Fruit fly (Drosophila melanogaster) whole organism, embryonic: Measurements from ENCODE around the gene Nup107.

Experiments
- Abd-B ChIP-seq: fragments of 200-800 bp; sonication (Bioruptor generic); optimal IDR thresholded peaks from 2 replicates; lab custom pipeline; 2018; ENCODE audit warnings: missing biosample characterization, mild to moderate bottlenecking, missing genetic modification characterization, moderate library complexity
- Bdp1 ChIP-seq: fragments of 200-800 bp; sonication (Bioruptor generic); optimal IDR thresholded peaks from 3 replicates; lab custom pipeline; 2016; ENCODE audit warnings: missing biosample characterization, missing genetic modification characterization
- BtbVII ChIP-seq: fragments of 200-800 bp; sonication (Bioruptor generic); optimal IDR thresholded peaks from 3 replicates; lab custom pipeline; 2017; ENCODE audit warnings: missing biosample characterization, mild to moderate bottlenecking, missing genetic modification characterization
- CG10462 ChIP-seq: fragments of 200-800 bp; sonication (Bioruptor generic); optimal IDR thresholded peaks from 2 replicates; lab custom pipeline; 2016; ENCODE audit warnings: missing biosample characterization, missing genetic modification characterization
- CG10565 ChIP-seq: fragments of 200-800 bp; sonication (Bioruptor generic); optimal IDR thresholded peaks from 3 replicates; lab custom pipeline; 2016; ENCODE audit warnings: missing biosample characterization, mild to moderate bottlenecking, missing genetic modification characterization
- CG11723 ChIP-seq: fragments of 200-800 bp; sonication (Bioruptor generic); optimal IDR thresholded peaks from 2 replicates; lab custom pipeline; 2017; ENCODE audit warnings: missing biosample characterization, mild to moderate bottlenecking, missing genetic modification characterization
- CG12104 ChIP-seq: fragments of 200-800 bp; sonication (Bioruptor generic); optimal IDR thresholded peaks from 3 replicates; lab custom pipeline; 2016; ENCODE audit warnings: missing biosample characterization, missing genetic modification characterization
- CG13894 ChIP-seq: fragments of 200-800 bp; sonication (Bioruptor generic); optimal IDR thresholded peaks from 3 replicates; lab custom pipeline; 2018; ENCODE audit warnings: missing biosample characterization, mild to moderate bottlenecking, missing genetic modification characterization, moderate library complexity
- CG18619 ChIP-seq: fragments of 200-800 bp; sonication (Bioruptor generic); optimal IDR thresholded peaks from 3 replicates; lab custom pipeline; 2017; ENCODE audit warnings: missing biosample characterization, mild to moderate bottlenecking, missing genetic modification characterization
- CG34422 ChIP-seq: fragments of 200-800 bp; sonication (Bioruptor generic); IDR thresholded peaks from 3 replicates; pipeline ENCODE4 v1.3.6; 2022; ENCODE audit warnings: missing biosample characterization, missing genetic modification characterization
- CG4328 ChIP-seq: fragments of 200-800 bp; sonication (Bioruptor generic); optimal IDR thresholded peaks from 3 replicates; lab custom pipeline; 2017; ENCODE audit warnings: missing biosample characterization, missing genetic modification reagents, missing genetic modification characterization
- CG5180 ChIP-seq: fragments of 200-800 bp; sonication (Bioruptor generic); optimal IDR thresholded peaks from 3 replicates; lab custom pipeline; 2017; ENCODE audit warnings: missing biosample characterization, missing genetic modification characterization, mild to moderate bottlenecking, moderate library complexity, missing genetic modification reagents
- CG5953 ChIP-seq: fragments of 200-800 bp; sonication (Bioruptor generic); IDR thresholded peaks from 2 replicates; pipeline ENCODE4 v1.3.6; 2022; ENCODE audit warnings: missing biosample characterization, missing genetic modification characterization
- CG6254 ChIP-seq: fragments of 200-800 bp; sonication (Bioruptor generic); optimal IDR thresholded peaks from 3 replicates; lab custom pipeline; 2017; ENCODE audit warnings: mild to moderate bottlenecking, missing biosample characterization, missing genetic modification reagents, missing genetic modification characterization
- CG7987 ChIP-seq: fragments of 200-800 bp; sonication (Bioruptor generic); optimal IDR thresholded peaks from 2 replicates; lab custom pipeline; 2018; ENCODE audit warnings: missing biosample characterization, mild to moderate bottlenecking, missing genetic modification characterization, moderate library complexity
- CG9817 ChIP-seq: fragments of 200-800 bp; sonication (Bioruptor generic); optimal IDR thresholded peaks from 2 replicates; lab custom pipeline; 2018; ENCODE audit warnings: missing biosample characterization, mild to moderate bottlenecking, missing genetic modification characterization, moderate library complexity
- Deaf1 ChIP-seq: fragments of 200-800 bp; optimal IDR thresholded peaks from 3 replicates; lab custom pipeline; 2019; ENCODE audit warnings: missing biosample characterization, mild to moderate bottlenecking, missing genetic modification characterization, moderate library complexity
- Fer3 ChIP-seq: fragments of 200-800 bp; sonication (Bioruptor generic); optimal IDR thresholded peaks from 2 replicates; lab custom pipeline; 2018; ENCODE audit warnings: missing biosample characterization, mild to moderate bottlenecking, missing genetic modification characterization, moderate library complexity
- HLH3B ChIP-seq: fragments of 200-800 bp; sonication (Bioruptor generic); IDR thresholded peaks from 2 replicates; pipeline ENCODE4 v1.3.6; 2022; ENCODE audit warnings: missing biosample characterization, missing genetic modification characterization
- Lpt ChIP-seq: fragments of >200 bp; optimal IDR thresholded peaks from 2 replicates; lab custom pipeline; 2018; ENCODE audit warnings: missing biosample characterization, missing genetic modification characterization
- Mes4 ChIP-seq: fragments of 200-800 bp; sonication (Bioruptor generic); optimal IDR thresholded peaks from 2 replicates; lab custom pipeline; 2016; ENCODE audit warnings: missing biosample characterization, missing genetic modification characterization
- Neu2 ChIP-seq: fragments of 200-800 bp; sonication (Bioruptor generic); optimal IDR thresholded peaks from 3 replicates; lab custom pipeline; 2016; ENCODE audit warnings: missing biosample characterization, missing genetic modification characterization, borderline replicate concordance
- Nf-YB ChIP-seq: fragments of 200-800 bp; sonication (Bioruptor generic); optimal IDR thresholded peaks from 3 replicates; lab custom pipeline; 2019; ENCODE audit warnings: missing biosample characterization, mild to moderate bottlenecking, missing genetic modification characterization, moderate library complexity
- Oaz ChIP-seq: fragments of 200-800 bp; sonication (Bioruptor generic); IDR thresholded peaks from 2 replicates; pipeline ENCODE4 v1.3.6; 2022; ENCODE audit warnings: missing biosample characterization, missing genetic modification characterization
- Oli ChIP-seq: fragments of 200-800 bp; sonication (Bioruptor generic); optimal IDR thresholded peaks from 2 replicates; lab custom pipeline; 2018; ENCODE audit warnings: missing biosample characterization, mild to moderate bottlenecking, missing genetic modification characterization, moderate library complexity
- Six4 ChIP-seq: fragments of 200-800 bp; sonication (Bioruptor generic); optimal IDR thresholded peaks from 2 replicates; lab custom pipeline; 2016; ENCODE audit warnings: missing biosample characterization, missing genetic modification characterization
- Sry-δ ChIP-seq: fragments of 200-800 bp; sonication (Bioruptor generic); optimal IDR thresholded peaks from 2 replicates; lab custom pipeline; 2016; ENCODE audit warnings: missing biosample characterization, missing genetic modification characterization
- Usf ChIP-seq: fragments of 200-800 bp; sonication (Bioruptor generic); optimal IDR thresholded peaks from 2 replicates; lab custom pipeline; 2017; ENCODE audit warnings: missing genotype, missing biosample characterization, missing genetic modification characterization
- bcd ChIP-seq: fragments of 200-800 bp; sonication (Bioruptor generic); optimal IDR thresholded peaks from 2 replicates; lab custom pipeline; 2017; ENCODE audit warnings: missing biosample characterization, mild to moderate bottlenecking, missing genetic modification characterization
- caup ChIP-seq: fragments of 200-800 bp; sonication (Bioruptor generic); optimal IDR thresholded peaks from 3 replicates; lab custom pipeline; 2017; ENCODE audit warnings: missing biosample characterization, mild to moderate bottlenecking, missing genetic modification characterization, moderate library complexity; ENCODE audit not compliant: severe bottlenecking
- crp ChIP-seq, 2 experiments: fragments of 200-800 bp; sonication (Bioruptor generic); optimal IDR thresholded peaks; 2 replicates in 1 of 2; 3 replicates in 1 of 2; lab custom pipeline; 2017; ENCODE audit warnings: missing biosample characterization in 2 of 2, missing genetic modification characterization in 2 of 2, mild to moderate bottlenecking in 1 of 2, moderate library complexity in 1 of 2
- dmrt11E ChIP-seq: fragments of 200-800 bp; sonication (Bioruptor generic); optimal IDR thresholded peaks from 3 replicates; lab custom pipeline; 2018; ENCODE audit warnings: missing biosample characterization, mild to moderate bottlenecking, missing genetic modification characterization, moderate library complexity
- exex ChIP-seq: fragments of 200-800 bp; sonication (Bioruptor generic); optimal IDR thresholded peaks from 4 replicates; lab custom pipeline; 2018; ENCODE audit warnings: missing biosample characterization, mild to moderate bottlenecking, missing genetic modification characterization, moderate library complexity
- fd3F ChIP-seq: fragments of 200-800 bp; sonication (Bioruptor generic); optimal IDR thresholded peaks from 2 replicates; lab custom pipeline; 2018; ENCODE audit warnings: missing biosample characterization, mild to moderate bottlenecking, missing genetic modification characterization, moderate library complexity
- grau ChIP-seq: fragments of 200-800 bp; optimal IDR thresholded peaks from 3 replicates; lab custom pipeline; 2019; ENCODE audit warnings: missing biosample characterization, mild to moderate bottlenecking, missing genetic modification characterization, moderate library complexity
- grn ChIP-seq: fragments of 200-800 bp; sonication (Bioruptor generic); optimal IDR thresholded peaks from 3 replicates; lab custom pipeline; 2017; ENCODE audit warnings: missing biosample characterization, missing genetic modification characterization
- lab ChIP-seq: fragments of 200-800 bp; sonication (Bioruptor generic); optimal IDR thresholded peaks from 3 replicates; lab custom pipeline; 2017; ENCODE audit warnings: missing biosample characterization, missing genetic modification characterization, mild to moderate bottlenecking, moderate library complexity, missing genetic modification reagents
- lilli ChIP-seq: fragments of 200-800 bp; sonication (Bioruptor generic); optimal IDR thresholded peaks from 3 replicates; lab custom pipeline; 2016; ENCODE audit warnings: missing biosample characterization, missing genetic modification characterization
- pb ChIP-seq: fragments of 200-800 bp; sonication (Bioruptor generic); optimal IDR thresholded peaks from 3 replicates; lab custom pipeline; 2016; ENCODE audit warnings: missing biosample characterization, missing genetic modification characterization
- sc ChIP-seq, 3 experiments: fragments of >200 bp in 2 of 3; fragments of 200-800 bp in 1 of 3; sonication (Bioruptor generic) in 1 of 3; optimal IDR thresholded peaks; 2 replicates in 2 of 3; 3 replicates in 1 of 3; lab custom pipeline; 2017; ENCODE audit warnings: mild to moderate bottlenecking in 1 of 3, missing biosample characterization in 1 of 3, missing genetic modification characterization in 1 of 3, missing genetic modification reagents in 1 of 3
- scrt ChIP-seq: fragments of 200-800 bp; sonication (Bioruptor generic); optimal IDR thresholded peaks from 2 replicates; lab custom pipeline; 2018; ENCODE audit warnings: missing biosample characterization, mild to moderate bottlenecking, missing genetic modification characterization, moderate library complexity
- sens ChIP-seq: fragments of 200-800 bp; sonication (Bioruptor generic); peaks from one replicate; lab custom pipeline; 2016; ENCODE audit warnings: missing biosample characterization, missing genetic modification characterization
- sna ChIP-seq: fragments of 200-800 bp; sonication (Bioruptor generic); IDR thresholded peaks from 2 replicates; pipeline ENCODE4 v1.3.6; 2022; ENCODE audit warnings: missing biosample characterization, missing genetic modification characterization; ENCODE audit not compliant: partially characterized antibody
- stwl ChIP-seq: fragments of 200-800 bp; sonication (Bioruptor generic); optimal IDR thresholded peaks from 3 replicates; lab custom pipeline; 2018; ENCODE audit warnings: missing biosample characterization, mild to moderate bottlenecking, missing genetic modification characterization, moderate library complexity
- tgo ChIP-seq: fragments of 200-800 bp; sonication (Bioruptor generic); IDR thresholded peaks from 3 replicates; pipeline ENCODE4 v1.3.6; 2022; ENCODE audit warnings: missing biosample characterization, missing genetic modification characterization
- trem ChIP-seq: fragments of 200-800 bp; optimal IDR thresholded peaks from 3 replicates; lab custom pipeline; 2019; ENCODE audit warnings: missing biosample characterization, mild to moderate bottlenecking, missing genetic modification characterization, moderate library complexity
- tup ChIP-seq: fragments of 200-800 bp; sonication (Bioruptor generic); optimal IDR thresholded peaks from 2 replicates; lab custom pipeline; 2016; ENCODE audit warnings: missing biosample characterization, mild to moderate bottlenecking, missing genetic modification characterization, moderate library complexity
- vvl ChIP-seq: fragments of 200-800 bp; sonication (Bioruptor generic); IDR thresholded peaks from 2 replicates; pipeline ENCODE4 v1.3.6; 2022; ENCODE audit warnings: missing biosample characterization, missing genetic modification characterization

The Nup107 gene

DNA sequence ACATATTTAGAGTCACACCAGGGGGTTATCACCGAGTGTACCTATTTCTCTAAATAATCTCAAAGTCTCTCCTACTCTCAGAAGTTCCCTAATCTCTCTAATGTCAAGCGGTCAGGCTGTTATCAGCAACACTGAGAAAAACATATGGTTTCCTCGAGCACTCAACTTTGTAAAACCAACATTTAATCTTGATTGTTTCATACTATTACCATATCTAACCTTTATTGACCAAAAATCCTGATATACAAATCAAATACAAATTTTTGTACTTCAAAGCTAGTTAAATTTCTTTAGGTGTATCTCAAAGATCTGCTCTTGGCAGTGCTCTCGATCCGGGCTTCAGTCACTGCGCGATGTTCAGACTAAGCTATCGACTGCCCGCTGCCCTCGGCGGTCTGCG, 32.6 kb downstream of the Nup107 start, which contains the start of gene CG6415 (continued):
- TF ChIP-seq sens (GFP tag; lab: Kevin White, UChicago) (peak; percentile 94), Abd-B (GFP tag; lab: Kevin White, UChicago) (peak; percentile 48), crp (GFP tag; optimal IDR thresholded peaks at IDR 0.05; lab: Kevin White, UChicago) (peak in 1 of 2 experiments; percentile 10), bcd (peak; percentile 78), CG10565 (GFP tag; lab: Kevin White, UChicago) (no peak), Mes4 (GFP tag; lab: Kevin White, UChicago) (peak; percentile 54), Sry-δ (peak; percentile 42), Six4 (GFP tag; lab: Kevin White, UChicago) (peak; percentile 40), Deaf1 (no peak), CG6254 (GFP tag; lab: Kevin White, UChicago) (peak; percentile 20), stwl (tag; lab: Kevin White, UChicago) (no peak), scrt (GFP tag; lab: Kevin White, UChicago) (peak; percentile 68), tgo (GFP tag; lab: Robert Waterston, UW) (peak; percentile 71), Fer3 (peak; percentile 75), sna (GFP tag; lab: Robert Waterston, UW) (no peak), CG9817 (peak; percentile 76), tup (GFP tag; lab: Kevin White, UChicago) (peak; percentile 36), Oaz (GFP tag; lab: Robert Waterston, UW) (0 out of 2 replicates have a peak, but pooled peaks have one; percentile 37)

DNA sequence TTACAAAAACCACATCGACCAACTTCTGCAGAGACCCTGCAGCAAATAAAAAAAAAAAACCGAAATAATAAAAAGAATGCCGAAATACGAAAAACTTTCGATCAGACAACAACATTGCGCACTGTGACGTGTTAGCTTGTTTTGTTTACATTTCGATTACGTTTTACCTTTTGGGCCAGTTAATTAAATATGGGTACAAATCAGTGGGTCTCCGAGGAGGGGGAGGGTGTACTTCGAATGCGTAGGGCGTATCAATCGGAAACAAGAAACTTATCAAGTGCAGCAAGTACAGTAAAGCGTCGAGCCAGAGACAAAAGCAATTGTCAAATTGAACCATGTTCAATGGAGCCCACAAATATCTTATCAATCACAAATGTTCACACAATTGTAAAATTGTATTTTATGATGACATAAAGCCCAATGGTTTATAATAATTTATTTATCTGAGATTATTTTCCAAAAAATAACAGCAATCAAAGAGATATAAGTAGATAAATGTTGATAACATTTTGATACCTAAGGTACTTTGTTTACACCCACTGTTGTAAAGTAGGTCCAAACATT, 34.3 kb downstream of the Nup107 start, which contains the start of gene Lip1:
Gene Lip1, minus strand, starts transcription at position 46 of the 564 bp plus-strand sequence.
- TF ChIP-seq exex (tag; lab: Kevin White, UChicago) (peak; percentile 45), CG5180 (GFP tag; lab: Kevin White, UChicago) (peak; percentile 9), Nf-YB (no peak), vvl (GFP tag; lab: Robert Waterston, UW) (0 out of 2 replicates have a peak, but pooled peaks have one; percentile 18), grau (tag; lab: Kevin White, UChicago) (peak; percentile 55), sc (optimal IDR thresholded peaks at IDR 0.05; lab: Kevin White, UChicago) (no peak), sc (GFP tag; optimal IDR thresholded peaks at IDR 0.05; lab: Kevin White, UChicago) (no peak), pb (GFP tag; lab: Kevin White, UChicago) (no peak), CG4328 (GFP tag; lab: Kevin White, UChicago) (no peak), Neu2 (GFP tag; lab: Kevin White, UChicago) (no peak), CG11723 (GFP tag; lab: Kevin White, UChicago) (no peak), HLH3B (no peak), Usf (GFP tag; lab: Kevin White, UChicago) (no peak), CG12104 (GFP tag; lab: Kevin White, UChicago) (no peak), lilli (GFP tag; lab: Kevin White, UChicago) (no peak), CG10462 (GFP tag; lab: Kevin White, UChicago) (no peak), lab (no peak), caup (GFP tag; lab: Kevin White, UChicago) (peak; percentile 2), Lpt (GFP tag; lab: Kevin White, UChicago) (no peak), trem (no peak), grn (GFP tag; lab: Kevin White, UChicago) (peak; percentile 6), sens (GFP tag; lab: Kevin White, UChicago) (peak; percentile 53), CG5953 (no peak), Oli (tag; lab: Kevin White, UChicago) (no peak), CG13894 (tag; lab: Kevin White, UChicago) (no peak), Bdp1 (no peak), fd3F (GFP tag; lab: Kevin White, UChicago) (no peak), BtbVII (no peak), CG18619 (GFP tag; lab: Kevin White, UChicago) (no peak), dmrt11E (no peak), CG7987 (no peak), CG34422 (GFP tag; lab: Robert Waterston, UW) (no peak)
